Worm (Caenorhabditis elegans) whole organism, mixed stage, embryonic: ENCODE data around the gene C03H5.3.

Source experiments
- bed-3 ChIP-seq: fragments of 200-800 bp; sonication (Bioruptor generic); optimal IDR thresholded peaks from 3 replicates; lab custom pipeline; 2018; ENCODE audit warnings: mild to moderate bottlenecking, missing genetic modification characterization, moderate library complexity, missing compliant biosample characterization
- blmp-1 ChIP-seq: fragments of 150-350 bp; optimal IDR thresholded peaks from 2 replicates; lab custom pipeline; 2014; ENCODE audit warnings: missing biosample characterization, missing genetic modification characterization
- ceh-39 ChIP-seq: fragments of 150-350 bp; optimal IDR thresholded peaks from 2 replicates; lab custom pipeline; 2014; ENCODE audit warnings: missing biosample characterization, missing genetic modification characterization
- ceh-83 ChIP-seq: fragments of 200-800 bp; sonication (Bioruptor generic); optimal IDR thresholded peaks from 2 replicates; lab custom pipeline; 2018; ENCODE audit warnings: mild to moderate bottlenecking, missing genetic modification characterization, missing compliant biosample characterization
- ces-1 ChIP-seq: fragments of 150-350 bp; optimal IDR thresholded peaks from 2 replicates; lab custom pipeline; 2014; ENCODE audit warnings: missing biosample characterization, missing genetic modification reagents, missing genetic modification characterization
- cnd-1 ChIP-seq: fragments of 200-800 bp; sonication (Bioruptor generic); optimal IDR thresholded peaks from 2 replicates; lab custom pipeline; 2018; ENCODE audit warnings: mild to moderate bottlenecking, missing genetic modification characterization, missing compliant biosample characterization
- flh-1 ChIP-seq: fragments of 200-800 bp; sonication (Bioruptor generic); optimal IDR thresholded peaks from 2 replicates; lab custom pipeline; 2018; ENCODE audit warnings: mild to moderate bottlenecking, missing genetic modification characterization, moderate library complexity, missing compliant biosample characterization
- ham-2 ChIP-seq: fragments of 200-800 bp; sonication (Bioruptor generic); optimal IDR thresholded peaks from 2 replicates; lab custom pipeline; 2018; ENCODE audit warnings: mild to moderate bottlenecking, missing genetic modification characterization, missing compliant biosample characterization
- hlh-1 ChIP-seq: fragments of 150-350 bp; optimal IDR thresholded peaks from 2 replicates; lab custom pipeline; 2014; ENCODE audit warnings: missing biosample characterization, missing genetic modification reagents, missing genetic modification characterization
- lin-32 ChIP-seq: fragments of 200-800 bp; sonication (Bioruptor generic); optimal IDR thresholded peaks from 2 replicates; lab custom pipeline; 2018; ENCODE audit warnings: mild to moderate bottlenecking, missing genetic modification characterization, missing compliant biosample characterization
- lsy-2 ChIP-seq: fragments of 150-350 bp; optimal IDR thresholded peaks from 2 replicates; lab custom pipeline; 2014; ENCODE audit warnings: missing biosample characterization, missing genetic modification characterization
- mep-1 ChIP-seq: fragments of 150-350 bp; optimal IDR thresholded peaks from 2 replicates; lab custom pipeline; 2017; ENCODE audit warnings: missing biosample characterization, missing genetic modification reagents, missing genetic modification characterization, inconsistent platforms
- mls-2 ChIP-seq: sonication (generic microtip); optimal IDR thresholded peaks from 2 replicates; lab custom pipeline; 2016; ENCODE audit warnings: mild to moderate bottlenecking, missing genetic modification characterization, moderate library complexity, missing compliant biosample characterization
- nhr-2 ChIP-seq: fragments of 150-350 bp; optimal IDR thresholded peaks from 2 replicates; lab custom pipeline; 2014; ENCODE audit warnings: missing biosample characterization, missing genetic modification characterization
- nhr-237 ChIP-seq: fragments of 150-350 bp; optimal IDR thresholded peaks from 2 replicates; lab custom pipeline; 2014; ENCODE audit warnings: missing biosample characterization, missing genetic modification characterization
- nhr-28 ChIP-seq: fragments of 150-350 bp; optimal IDR thresholded peaks from 2 replicates; lab custom pipeline; 2014; ENCODE audit warnings: missing biosample characterization, missing genetic modification characterization
- nhr-76 ChIP-seq: sonication (generic microtip); optimal IDR thresholded peaks from 2 replicates; lab custom pipeline; 2017; ENCODE audit warnings: missing biosample characterization, missing genetic modification characterization
- pha-4 ChIP-seq: fragments of 150-350 bp; optimal IDR thresholded peaks from 2 replicates; lab custom pipeline; 2018; ENCODE audit warnings: missing biosample characterization, missing genetic modification reagents, missing genetic modification characterization
- sem-2 ChIP-seq: fragments of 200-800 bp; sonication (Bioruptor generic); optimal IDR thresholded peaks from 2 replicates; lab custom pipeline; 2018; ENCODE audit warnings: mild to moderate bottlenecking, missing genetic modification characterization, missing compliant biosample characterization
- snpc-4 ChIP-seq: fragments of 150-350 bp; optimal IDR thresholded peaks from 2 replicates; lab custom pipeline; 2014; ENCODE audit warnings: missing biosample characterization, missing genetic modification characterization
- sptf-1 ChIP-seq: sonication (generic microtip); optimal IDR thresholded peaks from 2 replicates; lab custom pipeline; 2017; ENCODE audit warnings: mild to moderate bottlenecking, missing genetic modification characterization, moderate library complexity, missing compliant biosample characterization
- tbx-8 ChIP-seq: fragments of 200-800 bp; sonication (Bioruptor generic); optimal IDR thresholded peaks from 2 replicates; lab custom pipeline; 2018; ENCODE audit warnings: mild to moderate bottlenecking, missing genetic modification characterization, moderate library complexity, missing compliant biosample characterization
- unc-120 ChIP-seq: sonication (generic microtip); optimal IDR thresholded peaks from 2 replicates; lab custom pipeline; 2017; ENCODE audit warnings: missing genetic modification characterization, missing compliant biosample characterization; ENCODE audit not compliant: poor library complexity, severe bottlenecking
- unc-39 ChIP-seq: fragments of 150-350 bp; optimal IDR thresholded peaks from 2 replicates; lab custom pipeline; 2014; ENCODE audit warnings: missing biosample characterization, missing genetic modification characterization
- zip-8 ChIP-seq: fragments of 150-350 bp; optimal IDR thresholded peaks from 2 replicates; lab custom pipeline; 2014; ENCODE audit warnings: missing biosample characterization, missing genetic modification characterization
- ztf-11 ChIP-seq: fragments of 150-350 bp; optimal IDR thresholded peaks from 2 replicates; lab custom pipeline; 2014; ENCODE audit warnings: missing biosample characterization, missing genetic modification characterization

C03H5.3 gene

DNA sequence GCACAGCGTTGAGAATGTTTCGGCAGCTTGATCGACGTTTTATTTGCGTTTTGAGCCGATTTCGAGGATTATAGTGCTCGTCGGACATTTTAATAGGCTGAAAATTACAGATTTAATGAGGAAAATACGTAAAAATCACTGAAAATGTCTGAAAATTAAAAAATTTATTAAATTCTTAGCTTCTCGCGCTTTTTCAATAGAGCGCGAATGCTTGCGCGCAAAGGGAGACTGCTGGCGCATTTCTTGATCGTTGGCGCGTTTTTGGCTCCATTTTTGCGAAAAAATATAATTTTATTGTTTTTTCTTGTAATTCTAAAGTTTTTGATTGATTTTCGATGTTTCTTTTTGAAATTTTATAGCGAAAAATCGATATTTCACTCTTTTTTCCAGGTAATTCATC, 24.9 kb downstream of the C03H5.3 start, which contains the start of the genes dnsn-1 and C24H12.4 (continued):
- TF ChIP-seq unc-120 (tag; lab: Kevin White, UChicago) = no peak
- TF ChIP-seq blmp-1 (tag; lab: Kevin White, UChicago) = no peak
- no peak for TF ChIP-seq nhr-2 (tag; lab: Kevin White, UChicago)
- TF ChIP-seq sptf-1 (tag; lab: Kevin White, UChicago) = peak; percentile 62
- peak; percentile 44 for TF ChIP-seq ceh-39 (tag; lab: Kevin White, UChicago)
- TF ChIP-seq unc-39 (tag; lab: Kevin White, UChicago) = no peak
- TF ChIP-seq ham-2 (GFP tag; lab: Kevin White, UChicago) = no peak
- TF ChIP-seq mls-2 (tag; lab: Kevin White, UChicago) = no peak
- no peak for TF ChIP-seq sem-2 (GFP tag; lab: Kevin White, UChicago)
- TF ChIP-seq, all 35 proteins: peak for 10

DNA sequence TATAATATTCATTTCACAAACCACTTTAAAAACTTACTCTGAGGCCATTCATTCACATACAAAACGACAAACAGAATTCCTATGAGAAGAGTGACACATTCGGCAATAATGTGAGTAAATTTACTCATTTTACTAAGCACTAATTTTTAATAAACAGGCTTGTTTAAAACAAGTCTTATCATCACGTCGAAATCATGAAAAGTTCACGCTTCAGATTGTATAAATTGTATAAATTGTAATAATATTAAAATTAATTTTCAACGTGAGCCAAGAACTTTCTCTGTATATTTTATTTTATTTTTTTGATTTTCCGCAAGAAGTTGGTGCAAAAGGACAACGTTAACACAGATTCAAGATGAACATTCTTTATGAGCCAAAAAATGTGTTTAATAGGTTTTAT, 32.9 kb downstream of the C03H5.3 start, which contains the start of gene C24H12.6:
C24H12.6 (minus strand) TSS at position 101 of the 400 bp plus-strand sequence.
- no peak for TF ChIP-seq hlh-1 (tag; lab: Kevin White, UChicago)
- TF ChIP-seq lsy-2 (tag; lab: Kevin White, UChicago) = no peak
- no peak for TF ChIP-seq ceh-83 (GFP tag; lab: Kevin White, UChicago)

DNA sequence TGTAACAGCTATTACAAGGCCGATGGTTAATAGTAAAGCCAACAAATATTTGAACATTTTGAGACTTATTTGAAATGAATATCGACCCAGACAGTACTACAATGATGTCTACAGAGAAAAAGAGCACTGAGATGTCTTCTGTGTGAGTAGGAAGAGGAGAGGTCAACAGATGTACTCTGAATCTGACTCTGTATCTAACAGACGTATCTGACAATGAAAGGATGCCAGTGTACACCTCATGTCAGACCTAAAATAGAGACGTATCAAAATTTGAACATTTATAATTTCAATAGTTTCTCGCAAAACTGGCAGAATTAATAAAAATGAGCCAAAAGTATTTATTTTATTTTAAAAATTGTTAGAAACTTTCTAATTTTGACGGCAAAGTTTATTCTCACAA, 37.2 kb downstream of the C03H5.3 start, which contains the start of gene C24H12.8:
C24H12.8 (minus strand) TSS at position 101 of the 400 bp plus-strand sequence.
- TF ChIP-seq cnd-1 (tag; lab: Kevin White, UChicago) = no peak
- TF ChIP-seq flh-1 (GFP tag; lab: Kevin White, UChicago) = no peak
- TF ChIP-seq blmp-1 (tag; lab: Kevin White, UChicago) = no peak
- no peak for TF ChIP-seq unc-39 (tag; lab: Kevin White, UChicago)
- TF ChIP-seq hlh-1 (tag; lab: Kevin White, UChicago) = no peak
- TF ChIP-seq mep-1 (tag; lab: Kevin White, UChicago) = no peak
- no peak for TF ChIP-seq pha-4 (tag; lab: Kevin White, UChicago)
- no peak for TF ChIP-seq zip-8 (tag; lab: Kevin White, UChicago)
- TF ChIP-seq ces-1 (GFP tag; lab: Kevin White, UChicago) = no peak
- TF ChIP-seq lin-32 (GFP tag; lab: Kevin White, UChicago) = no peak
- TF ChIP-seq nhr-76 (tag; lab: Kevin White, UChicago) = no peak
- no peak for TF ChIP-seq nhr-28 (tag; lab: Kevin White, UChicago)
- no peak for TF ChIP-seq ztf-11
- TF ChIP-seq, all 35 proteins: peak for 0

- no peak for TF ChIP-seq sem-2 (GFP tag; lab: Kevin White, UChicago)
- no peak for TF ChIP-seq flh-1 (GFP tag; lab: Kevin White, UChicago)
- no peak for TF ChIP-seq ces-1 (GFP tag; lab: Kevin White, UChicago)
- no peak for TF ChIP-seq bed-3
- TF ChIP-seq nhr-28 (tag; lab: Kevin White, UChicago) = no peak
- no peak for TF ChIP-seq ceh-39 (tag; lab: Kevin White, UChicago)
- no peak for TF ChIP-seq blmp-1 (tag; lab: Kevin White, UChicago)
- TF ChIP-seq mep-1 (tag; lab: Kevin White, UChicago) = no peak
- no peak for TF ChIP-seq nhr-237
- no peak for TF ChIP-seq nhr-2 (tag; lab: Kevin White, UChicago)
- no peak for TF ChIP-seq ceh-83 (GFP tag; lab: Kevin White, UChicago)
- TF ChIP-seq snpc-4 = no peak
- TF ChIP-seq ham-2 (GFP tag; lab: Kevin White, UChicago) = no peak
- TF ChIP-seq lin-32 (GFP tag; lab: Kevin White, UChicago) = no peak
- TF ChIP-seq tbx-8 = no peak
Measured at ce11 chrII:437279-437678, 51.4 kb downstream of the C03H5.3 start.
